Fruit fly (Drosophila melanogaster) whole organism, embryonic: ENCODE measurements around the gene CG15034.

ENCODE experiments used
- CG10209 ChIP-seq: fragments of 200-800 bp; sonication (Bioruptor generic); optimal IDR thresholded peaks from 3 replicates; lab custom pipeline; 2017; ENCODE audit warnings: missing biosample characterization, mild to moderate bottlenecking, missing genetic modification characterization, missing genetic modification reagents
- CG13775 ChIP-seq: fragments of 200-800 bp; sonication (Bioruptor generic); optimal IDR thresholded peaks from 3 replicates; lab custom pipeline; 2017; ENCODE audit warnings: missing biosample characterization, mild to moderate bottlenecking, missing genetic modification characterization
- CG13894 ChIP-seq: fragments of 200-800 bp; sonication (Bioruptor generic); optimal IDR thresholded peaks from 3 replicates; lab custom pipeline; 2018; ENCODE audit warnings: missing biosample characterization, mild to moderate bottlenecking, missing genetic modification characterization, moderate library complexity
- CG15696 ChIP-seq: fragments of 200-800 bp; sonication (Bioruptor generic); optimal IDR thresholded peaks from 2 replicates; lab custom pipeline; 2019; ENCODE audit warnings: missing biosample characterization, mild to moderate bottlenecking, missing genetic modification characterization, moderate library complexity
- CG1603 ChIP-seq: fragments of 200-800 bp; sonication (Bioruptor generic); optimal IDR thresholded peaks from 2 replicates; lab custom pipeline; 2019; ENCODE audit warnings: missing biosample characterization, mild to moderate bottlenecking, missing genetic modification characterization, moderate library complexity
- CG16813 ChIP-seq: fragments of 200-800 bp; sonication (Bioruptor generic); IDR thresholded peaks from 3 replicates; pipeline ENCODE4 v1.3.6; 2022; ENCODE audit warnings: missing biosample characterization, missing genetic modification characterization; ENCODE audit not compliant: partially characterized antibody
- CG17328 ChIP-seq: fragments of 200-800 bp; sonication (Bioruptor generic); IDR thresholded peaks from 2 replicates; pipeline ENCODE4 v1.3.6; 2022; ENCODE audit warnings: missing biosample characterization, missing genetic modification characterization
- CG2889 ChIP-seq: fragments of 200-800 bp; sonication (Bioruptor generic); IDR thresholded peaks from 3 replicates; pipeline ENCODE4 v1.3.6; 2022; ENCODE audit warnings: missing biosample characterization, missing genetic modification characterization
- CG30403 ChIP-seq: fragments of 200-800 bp; sonication (Bioruptor generic); optimal IDR thresholded peaks from 3 replicates; lab custom pipeline; 2016; ENCODE audit warnings: missing biosample characterization, missing genetic modification characterization
- CG4328 ChIP-seq: fragments of 200-800 bp; sonication (Bioruptor generic); optimal IDR thresholded peaks from 3 replicates; lab custom pipeline; 2017; ENCODE audit warnings: missing biosample characterization, missing genetic modification reagents, missing genetic modification characterization
- CG4360 ChIP-seq: fragments of 200-800 bp; sonication (Bioruptor generic); IDR thresholded peaks from 2 replicates; pipeline ENCODE4 v1.3.6; 2022; ENCODE audit warnings: missing biosample characterization, missing genetic modification characterization
- CG43689 ChIP-seq: fragments of 200-800 bp; sonication (Bioruptor generic); IDR thresholded peaks from 2 replicates; pipeline ENCODE4 v1.3.6; 2022; ENCODE audit warnings: missing biosample characterization, missing genetic modification characterization
- CG7357 ChIP-seq: fragments of 200-800 bp; sonication (Bioruptor generic); IDR thresholded peaks from 3 replicates; pipeline ENCODE4 v1.3.6; 2022; ENCODE audit warnings: missing biosample characterization, missing genetic modification characterization
- CG7928 ChIP-seq: fragments of 200-800 bp; sonication (Bioruptor generic); optimal IDR thresholded peaks from 2 replicates; lab custom pipeline; 2017; ENCODE audit warnings: missing biosample characterization, mild to moderate bottlenecking, missing genetic modification characterization
- D19B ChIP-seq: fragments of 200-800 bp; sonication (Bioruptor generic); optimal IDR thresholded peaks from 2 replicates; lab custom pipeline; 2017; ENCODE audit warnings: missing biosample characterization, mild to moderate bottlenecking, missing genetic modification characterization
- Doc2 ChIP-seq: fragments of 200-800 bp; sonication (Bioruptor generic); IDR thresholded peaks from 2 replicates; pipeline ENCODE4 v1.3.6; 2022; ENCODE audit warnings: missing biosample characterization, missing genetic modification characterization
- Hey ChIP-seq: fragments of 200-800 bp; sonication (Bioruptor generic); optimal IDR thresholded peaks from 3 replicates; lab custom pipeline; 2018; ENCODE audit warnings: missing biosample characterization, mild to moderate bottlenecking, missing genetic modification characterization
- Hr51 ChIP-seq, 2 experiments: fragments of 200-800 bp; sonication (Bioruptor generic); optimal IDR thresholded peaks; 2 replicates in 1 of 2; 3 replicates in 1 of 2; lab custom pipeline; 2016 to 2018; ENCODE audit warnings: missing biosample characterization in 2 of 2, missing genetic modification characterization in 2 of 2, mild to moderate bottlenecking in 1 of 2, moderate library complexity in 1 of 2
- Max ChIP-seq: fragments of 200-800 bp; sonication (Bioruptor generic); optimal IDR thresholded peaks from 2 replicates; lab custom pipeline; 2016; ENCODE audit warnings: missing biosample characterization, mild to moderate bottlenecking, missing genetic modification characterization
- NC2α ChIP-seq: fragments of 200-800 bp; sonication (Bioruptor generic); optimal IDR thresholded peaks from 2 replicates; lab custom pipeline; 2016; ENCODE audit warnings: missing biosample characterization, missing genetic modification characterization
- NC2β ChIP-seq: fragments of 200-800 bp; sonication (Bioruptor generic); optimal IDR thresholded peaks from 2 replicates; lab custom pipeline; 2016; ENCODE audit warnings: missing biosample characterization, missing genetic modification characterization
- NFAT ChIP-seq: fragments of 200-800 bp; sonication (Bioruptor generic); IDR thresholded peaks from 2 replicates; pipeline ENCODE4 v1.3.6; 2022; ENCODE audit warnings: missing biosample characterization, missing genetic modification characterization
- Nf-YC ChIP-seq: fragments of 200-800 bp; optimal IDR thresholded peaks from 3 replicates; lab custom pipeline; 2019; ENCODE audit warnings: missing biosample characterization, mild to moderate bottlenecking, missing genetic modification characterization, moderate library complexity
- Optix ChIP-seq: fragments of 200-800 bp; sonication (Bioruptor generic); IDR thresholded peaks from 3 replicates; pipeline ENCODE4 v1.3.6; 2022; ENCODE audit warnings: missing biosample characterization, missing genetic modification characterization
- Ptx1 ChIP-seq: fragments of 200-800 bp; sonication (Bioruptor generic); IDR thresholded peaks from 2 replicates; pipeline ENCODE4 v1.3.6; 2022; ENCODE audit warnings: missing biosample characterization, missing genetic modification characterization
- Ssrp ChIP-seq: fragments of 200-800 bp; sonication (Bioruptor generic); optimal IDR thresholded peaks from 2 replicates; lab custom pipeline; 2018; ENCODE audit warnings: missing biosample characterization, mild to moderate bottlenecking, missing genetic modification characterization, moderate library complexity
- TFAM ChIP-seq: fragments of 200-800 bp; sonication (Bioruptor generic); optimal IDR thresholded peaks from 2 replicates; lab custom pipeline; 2017; ENCODE audit warnings: missing biosample characterization, missing genetic modification characterization, inconsistent platforms
- Trl ChIP-seq, 3 experiments: fragments of >200 bp in 2 of 3; fragments of 200-800 bp in 1 of 3; sonication (Bioruptor generic) in 1 of 3; optimal IDR thresholded peaks; 2 replicates in 1 of 3; 3 replicates in 2 of 3; lab custom pipeline; 2016 to 2017; ENCODE audit warnings: missing biosample characterization in 1 of 3, missing genetic modification characterization in 1 of 3
- Vsx1 ChIP-seq: fragments of 200-800 bp; sonication (Bioruptor generic); optimal IDR thresholded peaks from 2 replicates; lab custom pipeline; 2017; ENCODE audit warnings: missing biosample characterization, mild to moderate bottlenecking, missing genetic modification characterization, missing genetic modification reagents
- ap ChIP-seq: fragments of 200-800 bp; sonication (Bioruptor generic); IDR thresholded peaks from 2 replicates; pipeline ENCODE4 v1.3.6; 2022; ENCODE audit warnings: missing biosample characterization, missing genetic modification characterization
- bab2 ChIP-seq: fragments of 200-800 bp; sonication (Bioruptor generic); optimal IDR thresholded peaks from 2 replicates; lab custom pipeline; 2016; ENCODE audit warnings: missing biosample characterization, missing genetic modification characterization
- chm ChIP-seq: fragments of 200-800 bp; sonication (Bioruptor generic); IDR thresholded peaks from 2 replicates; pipeline ENCODE4 v1.3.6; 2022; ENCODE audit warnings: missing biosample characterization, missing genetic modification characterization
- chn ChIP-seq: fragments of 200-800 bp; sonication (Bioruptor generic); optimal IDR thresholded peaks from 2 replicates; lab custom pipeline; 2016; ENCODE audit warnings: missing biosample characterization, missing genetic modification characterization
- dan ChIP-seq: fragments of 200-800 bp; sonication (Bioruptor generic); IDR thresholded peaks from 2 replicates; pipeline ENCODE4 v1.3.6; 2022; ENCODE audit warnings: missing biosample characterization, missing genetic modification characterization
- dati ChIP-seq: fragments of 200-800 bp; sonication (Bioruptor generic); IDR thresholded peaks from 2 replicates; pipeline ENCODE4 v1.3.6; 2022; ENCODE audit warnings: missing biosample characterization, missing genetic modification characterization
- disco-r ChIP-seq: fragments of 200-800 bp; sonication (Bioruptor generic); optimal IDR thresholded peaks from 2 replicates; lab custom pipeline; 2016; ENCODE audit warnings: missing biosample characterization, missing genetic modification characterization
- dmrt11E ChIP-seq: fragments of 200-800 bp; sonication (Bioruptor generic); optimal IDR thresholded peaks from 3 replicates; lab custom pipeline; 2018; ENCODE audit warnings: missing biosample characterization, mild to moderate bottlenecking, missing genetic modification characterization, moderate library complexity
- dpn ChIP-seq, 2 experiments: fragments of 200-800 bp; sonication (Bioruptor generic); optimal IDR thresholded peaks; 3 replicates each; lab custom pipeline; 2016; ENCODE audit warnings: missing biosample characterization in 2 of 2, missing genetic modification characterization in 2 of 2
- ems ChIP-seq: fragments of 200-800 bp; sonication (Bioruptor generic); optimal IDR thresholded peaks from 3 replicates; lab custom pipeline; 2016; ENCODE audit warnings: missing biosample characterization, missing genetic modification characterization
- grau ChIP-seq: fragments of 200-800 bp; optimal IDR thresholded peaks from 3 replicates; lab custom pipeline; 2019; ENCODE audit warnings: missing biosample characterization, mild to moderate bottlenecking, missing genetic modification characterization, moderate library complexity
- inv ChIP-seq: fragments of 200-800 bp; sonication (Bioruptor generic); IDR thresholded peaks from 2 replicates; pipeline ENCODE4 v1.3.6; 2022; ENCODE audit warnings: missing biosample characterization, missing genetic modification characterization; ENCODE audit not compliant: partially characterized antibody
- jigr1 ChIP-seq: fragments of 200-800 bp; sonication (Bioruptor generic); IDR thresholded peaks from 3 replicates; pipeline ENCODE4 v1.3.6; 2022; ENCODE audit warnings: missing biosample characterization, missing genetic modification characterization
- mld ChIP-seq: fragments of 200-800 bp; sonication (Bioruptor generic); IDR thresholded peaks from 3 replicates; pipeline ENCODE4 v1.3.6; 2022; ENCODE audit warnings: missing biosample characterization, missing genetic modification characterization; ENCODE audit not compliant: partially characterized antibody
- phol ChIP-seq: fragments of 200-800 bp; sonication (Bioruptor generic); optimal IDR thresholded peaks from 3 replicates; lab custom pipeline; 2018; ENCODE audit warnings: missing biosample characterization, mild to moderate bottlenecking, missing genetic modification characterization, moderate library complexity
- pros ChIP-seq: fragments of 200-800 bp; sonication (Bioruptor generic); optimal IDR thresholded peaks from 3 replicates; lab custom pipeline; 2019; ENCODE audit warnings: missing biosample characterization, mild to moderate bottlenecking, missing genetic modification characterization, moderate library complexity
- pzg ChIP-seq: fragments of 200-800 bp; sonication (Bioruptor generic); optimal IDR thresholded peaks from 3 replicates; lab custom pipeline; 2018; ENCODE audit warnings: missing biosample characterization, mild to moderate bottlenecking, missing genetic modification characterization, moderate library complexity
- sim ChIP-seq: fragments of 200-800 bp; sonication (Bioruptor generic); IDR thresholded peaks from 2 replicates; pipeline ENCODE4 v1.3.6; 2022; ENCODE audit warnings: missing biosample characterization, missing genetic modification characterization
- toy ChIP-seq: fragments of 200-800 bp; sonication (Bioruptor generic); IDR thresholded peaks from 2 replicates; pipeline ENCODE4 v1.3.6; 2022; ENCODE audit warnings: missing biosample characterization, missing genetic modification characterization
- trh ChIP-seq: fragments of 200-800 bp; sonication (Bioruptor generic); optimal IDR thresholded peaks from 2 replicates; lab custom pipeline; 2016; ENCODE audit warnings: missing biosample characterization, missing genetic modification characterization
- zfh1 ChIP-seq: fragments of 200-800 bp; sonication (Bioruptor generic); IDR thresholded peaks from 3 replicates; pipeline ENCODE4 v1.3.6; 2022; ENCODE audit warnings: missing biosample characterization, missing genetic modification characterization

Gene CG15034

dm6 chrX:7332493-7332892, 14.8 kb downstream of the CG15034 start (continued):
- TF ChIP-seq CG4328 (GFP tag; lab: Kevin White, UChicago): no peak
- TF ChIP-seq Nf-YC (tag; lab: Kevin White, UChicago): peak; percentile 82
- peak; percentile 67 for TF ChIP-seq CG30403
- TF ChIP-seq CG15696 (tag; lab: Kevin White, UChicago): no peak
- no peak for TF ChIP-seq sim
- TF ChIP-seq CG7357: peak; percentile 39; the same call in 1 of the 3 replicates
- peak; percentile 23 for TF ChIP-seq dmrt11E (tag; lab: Kevin White, UChicago)
- no peak for TF ChIP-seq TFAM
- no peak for TF ChIP-seq NC2α (GFP tag; lab: Kevin White, UChicago)
- TF ChIP-seq CG16813 (GFP tag; lab: Robert Waterston, UW): no peak
- peak; percentile 42; the same call in 1 of the 3 replicates for TF ChIP-seq Optix
- TF ChIP-seq jigr1: no peak
- TF ChIP-seq pzg (GFP tag; lab: Kevin White, UChicago): no peak
- no peak for TF ChIP-seq Hey (tag; lab: Kevin White, UChicago)
- TF ChIP-seq D19B (GFP tag; lab: Kevin White, UChicago): peak; percentile 57
- TF ChIP-seq CG13894 (tag; lab: Kevin White, UChicago): peak; percentile 55
- TF ChIP-seq phol (tag; lab: Kevin White, UChicago): peak; percentile 42
- TF ChIP-seq grau (tag; lab: Kevin White, UChicago): peak; percentile 76
- TF ChIP-seq dan (GFP tag; lab: Robert Waterston, UW): no peak
- peak; percentile 68 for TF ChIP-seq disco-r (GFP tag; lab: Kevin White, UChicago)
- TF ChIP-seq CG43689: no peak
- peak; percentile 55 to 71 for TF ChIP-seq Hr51 (GFP tag; optimal IDR thresholded peaks at IDR 0.05; lab: Kevin White, UChicago)
- TF ChIP-seq CG17328 (GFP tag; lab: Robert Waterston, UW): peak; percentile 45; the same call in 1 of the 2 replicates
- TF ChIP-seq zfh1 (GFP tag; lab: Robert Waterston, UW): 0 out of 3 replicates have a peak, but pooled peaks have one; percentile 12
- no peak for TF ChIP-seq dati
- TF ChIP-seq Ssrp: no peak
- peak; percentile 68 for TF ChIP-seq ems (GFP tag; lab: Kevin White, UChicago)
- TF ChIP-seq CG13775 (GFP tag; lab: Kevin White, UChicago): peak; percentile 33
- TF ChIP-seq Max (GFP tag; lab: Kevin White, UChicago): peak; percentile 34
- peak; percentile 5 for TF ChIP-seq trh (GFP tag; lab: Kevin White, UChicago)
- TF ChIP-seq mld (GFP tag; lab: Robert Waterston, UW): no peak
- TF ChIP-seq CG2889 (GFP tag; lab: Robert Waterston, UW): peak; percentile 49; the same call in 1 of the 3 replicates
- TF ChIP-seq chm (GFP tag; lab: Robert Waterston, UW): peak; percentile 64; the same call in 1 of the 2 replicates
- no peak for TF ChIP-seq Doc2 (GFP tag; lab: Robert Waterston, UW)
- TF ChIP-seq CG10209 (GFP tag; lab: Kevin White, UChicago): peak; percentile 57
- TF ChIP-seq bab2 (GFP tag; lab: Kevin White, UChicago): peak; percentile 73
- TF ChIP-seq Vsx1 (GFP tag; lab: Kevin White, UChicago): peak; percentile 4
- no peak for TF ChIP-seq pros (GFP tag; lab: Kevin White, UChicago)
- TF ChIP-seq toy (GFP tag; lab: Robert Waterston, UW): no peak
- TF ChIP-seq Ptx1: peak; percentile 73
- no peak for TF ChIP-seq CG4360
- 0 out of 2 replicates have a peak, but pooled peaks have one; percentile 7 for TF ChIP-seq ap
- peak; percentile 66 for TF ChIP-seq chn (GFP tag; lab: Kevin White, UChicago)
- peak; percentile 74 for TF ChIP-seq dpn (GFP tag; optimal IDR thresholded peaks at IDR 0.05; lab: Kevin White, UChicago)
- TF ChIP-seq NFAT (GFP tag; lab: Robert Waterston, UW): peak; percentile 63
- peak; percentile 56 for TF ChIP-seq NC2β
- peak; percentile 61 for TF ChIP-seq CG1603
- TF ChIP-seq CG7928: no peak
- TF ChIP-seq inv: no peak
- TF ChIP-seq Trl (optimal IDR thresholded peaks at IDR 0.05; lab: Kevin White, UChicago): no peak
- TF ChIP-seq Trl (GFP tag; optimal IDR thresholded peaks at IDR 0.05; lab: Kevin White, UChicago): peak; percentile 73
